Worm (Caenorhabditis elegans) whole organism, L4/young adult: ENCODE data around the gene clh-5.

ENCODE experiments used
- W03F9.2 ChIP-seq: fragments of 150-350 bp; optimal IDR thresholded peaks from 2 replicates; lab custom pipeline; 2014; ENCODE audit warnings: missing biosample characterization, missing genetic modification characterization
- dao-5 ChIP-seq: sonication (generic microtip); optimal IDR thresholded peaks from 2 replicates; lab custom pipeline; 2016; ENCODE audit warnings: missing genotype, missing genetic modification characterization, moderate library complexity, missing compliant biosample characterization
- him-1 ChIP-seq: sonication (generic microtip); optimal IDR thresholded peaks from 2 replicates; lab custom pipeline; 2016; ENCODE audit warnings: missing genotype, missing genetic modification reagents, missing genetic modification characterization, missing compliant biosample characterization

ce11 chrII:9061099-9061498 lies 37.3 kb downstream of the clh-5 start, which contains the start of gene T24B8.3:
- TF ChIP-seq him-1 (tag; lab: Kevin White, UChicago) (no peak), dao-5 (no peak), W03F9.2 (tag; lab: Kevin White, UChicago) (no peak)
